Fruit fly (Drosophila melanogaster) whole organism, wandering third instar larva: Measurements from ENCODE around the gene CG13040.

ENCODE experiments used
- Abd-B ChIP-seq: fragments of >200 bp; optimal IDR thresholded peaks from 2 replicates; lab custom pipeline; 2017; ENCODE audit warnings: missing biosample characterization, missing genetic modification characterization
- CrebA ChIP-seq: fragments of 200-800 bp; sonication (Bioruptor generic); optimal IDR thresholded peaks from 2 replicates; lab custom pipeline; 2016; ENCODE audit warnings: missing biosample characterization, mild to moderate bottlenecking, missing genetic modification characterization, borderline replicate concordance
- Dfd ChIP-seq: fragments of >200 bp; optimal IDR thresholded peaks from 2 replicates; lab custom pipeline; 2017; ENCODE audit warnings: missing biosample characterization, missing genetic modification characterization
- HLH106 ChIP-seq: fragments of 200-800 bp; optimal IDR thresholded peaks from 3 replicates; lab custom pipeline; 2019; ENCODE audit warnings: missing biosample characterization, mild to moderate bottlenecking, missing genetic modification characterization, moderate library complexity
- Hr78 ChIP-seq: fragments of >200 bp; optimal IDR thresholded peaks from 2 replicates; lab custom pipeline; 2017; ENCODE audit warnings: missing biosample characterization, missing genetic modification characterization
- Myc ChIP-seq: fragments of >200 bp; optimal IDR thresholded peaks from 2 replicates; lab custom pipeline; 2017
- Rel ChIP-seq, 2 experiments: fragments of 200-800 bp; sonication (Bioruptor generic) in 1 of 2; optimal IDR thresholded peaks; 2 replicates in 1 of 2; 3 replicates in 1 of 2; lab custom pipeline; 2016 to 2019; ENCODE audit warnings: mild to moderate bottlenecking in 2 of 2, missing biosample characterization in 2 of 2, missing genetic modification characterization in 2 of 2, moderate library complexity in 1 of 2
- Vsx2 ChIP-seq: fragments of 200-300, 225-300 bp; sonication (Bioruptor generic); optimal IDR thresholded peaks from 2 replicates; lab custom pipeline; 2018; ENCODE audit warnings: missing biosample characterization, missing genetic modification characterization; ENCODE audit not compliant: partially characterized antibody
- h ChIP-seq: fragments of 200-800 bp; sonication (Bioruptor generic); optimal IDR thresholded peaks from 3 replicates; lab custom pipeline; 2016; ENCODE audit warnings: missing biosample characterization, mild to moderate bottlenecking, missing genetic modification characterization
- jim ChIP-seq: fragments of 175-275, 200-325 bp; sonication (Bioruptor generic); optimal IDR thresholded peaks from 2 replicates; lab custom pipeline; 2016; ENCODE audit warnings: missing biosample characterization, mild to moderate bottlenecking, missing genetic modification characterization
- sage ChIP-seq: fragments of 200-800 bp; sonication (Bioruptor generic); optimal IDR thresholded peaks from 2 replicates; lab custom pipeline; 2016; ENCODE audit warnings: missing biosample characterization, mild to moderate bottlenecking, missing genetic modification characterization
- woc ChIP-seq: sonication (Bioruptor generic); optimal IDR thresholded peaks from 2 replicates; lab custom pipeline; 2016; ENCODE audit warnings: missing biosample characterization, mild to moderate bottlenecking, missing genetic modification characterization

DNA sequence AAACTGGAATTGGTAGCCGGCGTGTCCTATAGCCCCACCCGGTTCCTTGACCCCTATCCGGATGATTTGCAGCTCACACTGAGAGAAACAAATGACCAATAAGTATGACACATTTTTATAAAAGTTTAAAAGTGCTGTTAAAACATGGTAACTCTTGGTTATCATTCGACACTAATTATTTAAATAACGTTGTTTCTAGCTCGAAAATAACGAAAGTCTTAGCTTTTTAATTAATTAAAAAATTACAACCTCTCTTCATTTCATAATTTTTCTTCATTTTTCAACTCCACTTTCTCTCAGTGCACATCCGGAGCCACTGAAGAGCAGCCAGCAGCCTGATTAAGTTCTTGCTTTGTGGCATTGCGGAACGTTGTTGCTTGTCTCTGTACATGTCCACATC, 37.6 kb upstream of the CG13040 start:
- TF ChIP-seq Abd-B (GFP tag; lab: Kevin White, UChicago) = no peak
- no peak for TF ChIP-seq Rel (GFP tag; optimal IDR thresholded peaks at IDR 0.05; lab: Kevin White, UChicago)
- no peak for TF ChIP-seq Rel (tag; optimal IDR thresholded peaks at IDR 0.05; lab: Kevin White, UChicago)
- TF ChIP-seq CrebA (GFP tag; lab: Kevin White, UChicago) = no peak
- TF ChIP-seq h (GFP tag; lab: Kevin White, UChicago) = peak; percentile 83
- TF ChIP-seq sage = no peak
- TF ChIP-seq HLH106 = peak; percentile 82
- peak; percentile 67 for TF ChIP-seq woc (GFP tag; lab: Kevin White, UChicago)
- TF ChIP-seq Vsx2 (GFP tag; lab: Kevin White, UChicago) = no peak
- no peak for TF ChIP-seq Myc
- TF ChIP-seq jim (GFP tag; lab: Kevin White, UChicago) = no peak
- TF ChIP-seq Hr78 (GFP tag; lab: Kevin White, UChicago) = no peak
- TF ChIP-seq Dfd (GFP tag; lab: Kevin White, UChicago) = no peak
